Fruit fly (Drosophila melanogaster) whole organism, embryonic: Measurements from ENCODE around the gene Ets98B.

ENCODE experiments used
- Ada2b ChIP-seq: fragments of 200-800 bp; sonication (Bioruptor generic); IDR thresholded peaks from 2 replicates; pipeline ENCODE4 v1.3.6; 2022; ENCODE audit warnings: missing biosample characterization, missing genetic modification characterization
- CG10321 ChIP-seq: fragments of 200-800 bp; sonication (Bioruptor generic); IDR thresholded peaks from 2 replicates; pipeline ENCODE4 v1.3.6; 2022; ENCODE audit warnings: missing biosample characterization, missing genetic modification characterization
- CG10654 ChIP-seq: fragments of 200-800 bp; sonication (Bioruptor generic); optimal IDR thresholded peaks from 2 replicates; lab custom pipeline; 2016; ENCODE audit warnings: missing biosample characterization, missing genetic modification characterization
- CG11696 ChIP-seq: fragments of 200-800 bp; sonication (Bioruptor generic); IDR thresholded peaks from 2 replicates; pipeline ENCODE4 v1.3.6; 2022; ENCODE audit warnings: missing biosample characterization, missing genetic modification characterization
- CG1233 ChIP-seq: fragments of 200-800 bp; sonication (Bioruptor generic); optimal IDR thresholded peaks from 4 replicates; lab custom pipeline; 2018; ENCODE audit warnings: missing biosample characterization, mild to moderate bottlenecking, missing genetic modification characterization
- CG12659 ChIP-seq: fragments of 200-800 bp; sonication (Bioruptor generic); optimal IDR thresholded peaks from 3 replicates; lab custom pipeline; 2017; ENCODE audit warnings: mild to moderate bottlenecking, missing biosample characterization, missing genetic modification reagents, missing genetic modification characterization
- CG14050 ChIP-seq: fragments of 200-800 bp; sonication (Bioruptor generic); IDR thresholded peaks from 3 replicates; pipeline ENCODE4 v1.3.6; 2022; ENCODE audit warnings: missing biosample characterization, missing genetic modification characterization
- CG15073 ChIP-seq: fragments of 200-800 bp; sonication (Bioruptor generic); optimal IDR thresholded peaks from 2 replicates; lab custom pipeline; 2016; ENCODE audit warnings: missing biosample characterization, missing genetic modification characterization
- CG1529 ChIP-seq: fragments of 200-800 bp; sonication (Bioruptor generic); optimal IDR thresholded peaks from 3 replicates; lab custom pipeline; 2018; ENCODE audit warnings: missing biosample characterization, missing genetic modification characterization
- CG15696 ChIP-seq: fragments of 200-800 bp; sonication (Bioruptor generic); optimal IDR thresholded peaks from 2 replicates; lab custom pipeline; 2019; ENCODE audit warnings: missing biosample characterization, mild to moderate bottlenecking, missing genetic modification characterization, moderate library complexity
- CG17802 ChIP-seq: fragments of 200-800 bp; sonication (Bioruptor generic); optimal IDR thresholded peaks from 2 replicates; lab custom pipeline; 2018; ENCODE audit warnings: missing biosample characterization, mild to moderate bottlenecking, missing genetic modification characterization, moderate library complexity
- CG17829 ChIP-seq: fragments of 200-800 bp; optimal IDR thresholded peaks from 2 replicates; lab custom pipeline; 2019; ENCODE audit warnings: missing biosample characterization, mild to moderate bottlenecking, missing genetic modification characterization, moderate library complexity
- CG1792 ChIP-seq: fragments of 200-800 bp; sonication (Bioruptor generic); optimal IDR thresholded peaks from 2 replicates; lab custom pipeline; 2016; ENCODE audit warnings: missing biosample characterization, missing genetic modification characterization
- CG4360 ChIP-seq: fragments of 200-800 bp; sonication (Bioruptor generic); IDR thresholded peaks from 2 replicates; pipeline ENCODE4 v1.3.6; 2022; ENCODE audit warnings: missing biosample characterization, missing genetic modification characterization
- CG7271 ChIP-seq: fragments of 200-800 bp; sonication (Bioruptor generic); optimal IDR thresholded peaks from 2 replicates; lab custom pipeline; 2018; ENCODE audit warnings: missing biosample characterization, mild to moderate bottlenecking, missing genetic modification characterization, moderate library complexity
- CG8089 ChIP-seq: fragments of 200-800 bp; sonication (Bioruptor generic); optimal IDR thresholded peaks from 3 replicates; lab custom pipeline; 2016; ENCODE audit warnings: missing biosample characterization, missing genetic modification characterization
- CG8765 ChIP-seq: fragments of 200-800 bp; sonication (Bioruptor generic); IDR thresholded peaks from 2 replicates; pipeline ENCODE4 v1.3.6; 2022; ENCODE audit warnings: missing biosample characterization, missing genetic modification characterization
- CG9932 ChIP-seq: fragments of 200-800 bp; sonication (Bioruptor generic); IDR thresholded peaks from 2 replicates; pipeline ENCODE4 v1.3.6; 2022; ENCODE audit warnings: missing biosample characterization, missing genetic modification characterization
- CTCF ChIP-seq: fragments of 200-800 bp; sonication (Bioruptor generic); optimal IDR thresholded peaks from 2 replicates; lab custom pipeline; 2017; ENCODE audit warnings: missing biosample characterization, mild to moderate bottlenecking, missing genetic modification characterization, moderate library complexity
- Chrac-16 ChIP-seq: fragments of 200-800 bp; sonication (Bioruptor generic); optimal IDR thresholded peaks from 3 replicates; lab custom pipeline; 2016; ENCODE audit warnings: missing biosample characterization, missing genetic modification characterization
- Dip2 ChIP-seq: fragments of 200-800 bp; sonication (Bioruptor generic); IDR thresholded peaks from 2 replicates; pipeline ENCODE4 v1.3.6; 2022; ENCODE audit warnings: missing biosample characterization, missing genetic modification characterization
- Dll ChIP-seq: fragments of 200-800 bp; sonication (Bioruptor generic); IDR thresholded peaks from 4 replicates; pipeline ENCODE4 v1.3.6; 2022; ENCODE audit warnings: missing biosample characterization, missing genetic modification characterization; ENCODE audit not compliant: partially characterized antibody
- ERR ChIP-seq: fragments of 200-800 bp; sonication (Bioruptor generic); optimal IDR thresholded peaks from 2 replicates; lab custom pipeline; 2016; ENCODE audit warnings: missing biosample characterization, missing genetic modification characterization
- HLH4C ChIP-seq: fragments of 200-800 bp; sonication (Bioruptor generic); IDR thresholded peaks from 3 replicates; pipeline ENCODE4 v1.3.6; 2022; ENCODE audit warnings: missing biosample characterization, missing genetic modification characterization; ENCODE audit not compliant: partially characterized antibody
- MBD-R2 ChIP-seq: fragments of 200-800 bp; sonication (Bioruptor generic); IDR thresholded peaks from 2 replicates; pipeline ENCODE4 v1.3.6; 2022; ENCODE audit warnings: missing biosample characterization, missing genetic modification characterization
- Meics ChIP-seq: fragments of 200-800 bp; sonication (Bioruptor generic); optimal IDR thresholded peaks from 2 replicates; lab custom pipeline; 2017; ENCODE audit warnings: missing biosample characterization, mild to moderate bottlenecking, missing genetic modification characterization
- Nf-YC ChIP-seq: fragments of 200-800 bp; optimal IDR thresholded peaks from 3 replicates; lab custom pipeline; 2019; ENCODE audit warnings: missing biosample characterization, mild to moderate bottlenecking, missing genetic modification characterization, moderate library complexity
- PHDP ChIP-seq: fragments of 200-800 bp; sonication (Bioruptor generic); optimal IDR thresholded peaks from 3 replicates; lab custom pipeline; 2018; ENCODE audit warnings: missing biosample characterization, mild to moderate bottlenecking, missing genetic modification characterization, moderate library complexity
- Trl ChIP-seq, 3 experiments: fragments of >200 bp in 2 of 3; fragments of 200-800 bp in 1 of 3; sonication (Bioruptor generic) in 1 of 3; optimal IDR thresholded peaks; 2 replicates in 1 of 3; 3 replicates in 2 of 3; lab custom pipeline; 2016 to 2017; ENCODE audit warnings: missing biosample characterization in 1 of 3, missing genetic modification characterization in 1 of 3
- Vsx1 ChIP-seq: fragments of 200-800 bp; sonication (Bioruptor generic); optimal IDR thresholded peaks from 2 replicates; lab custom pipeline; 2017; ENCODE audit warnings: missing biosample characterization, mild to moderate bottlenecking, missing genetic modification characterization, missing genetic modification reagents
- ato ChIP-seq: fragments of 200-800 bp; sonication (Bioruptor generic); IDR thresholded peaks from 2 replicates; pipeline ENCODE4 v1.3.6; 2022; ENCODE audit warnings: missing biosample characterization, missing genetic modification characterization; ENCODE audit not compliant: partially characterized antibody
- bigmax ChIP-seq: fragments of 200-800 bp; sonication (Bioruptor generic); optimal IDR thresholded peaks from 2 replicates; lab custom pipeline; 2018; ENCODE audit warnings: missing biosample characterization, mild to moderate bottlenecking, missing genetic modification characterization
- bowl ChIP-seq: fragments of 200-800 bp; sonication (Bioruptor generic); IDR thresholded peaks from 2 replicates; pipeline ENCODE4 v1.3.6; 2022; ENCODE audit warnings: missing biosample characterization, missing genetic modification characterization
- caup ChIP-seq: fragments of 200-800 bp; sonication (Bioruptor generic); optimal IDR thresholded peaks from 3 replicates; lab custom pipeline; 2017; ENCODE audit warnings: missing biosample characterization, mild to moderate bottlenecking, missing genetic modification characterization, moderate library complexity; ENCODE audit not compliant: severe bottlenecking
- dimm ChIP-seq: fragments of 200-800 bp; sonication (Bioruptor generic); IDR thresholded peaks from 2 replicates; pipeline ENCODE4 v1.3.6; 2022; ENCODE audit warnings: missing biosample characterization, missing genetic modification characterization
- fd102C ChIP-seq: fragments of 200-800 bp; sonication (Bioruptor generic); optimal IDR thresholded peaks from 2 replicates; lab custom pipeline; 2018; ENCODE audit warnings: missing biosample characterization, mild to moderate bottlenecking, missing genetic modification characterization, moderate library complexity
- grn ChIP-seq: fragments of 200-800 bp; sonication (Bioruptor generic); optimal IDR thresholded peaks from 3 replicates; lab custom pipeline; 2017; ENCODE audit warnings: missing biosample characterization, missing genetic modification characterization
- gsb ChIP-seq: fragments of 200-800 bp; sonication (Bioruptor generic); IDR thresholded peaks from 2 replicates; pipeline ENCODE4 v1.3.6; 2022; ENCODE audit warnings: missing biosample characterization, missing genetic modification characterization
- ind ChIP-seq: fragments of 200-800 bp; sonication (Bioruptor generic); optimal IDR thresholded peaks from 3 replicates; lab custom pipeline; 2016; ENCODE audit warnings: missing biosample characterization, missing genetic modification characterization
- nerfin-2 ChIP-seq: fragments of 200-800 bp; sonication (Bioruptor generic); IDR thresholded peaks from 2 replicates; pipeline ENCODE4 v1.3.6; 2022; ENCODE audit warnings: missing biosample characterization, missing genetic modification characterization; ENCODE audit not compliant: partially characterized antibody
- onecut ChIP-seq: fragments of 200-800 bp; sonication (Bioruptor generic); IDR thresholded peaks from 2 replicates; pipeline ENCODE4 v1.3.6; 2022; ENCODE audit warnings: missing biosample characterization, missing genetic modification characterization
- psq ChIP-seq: fragments of 200-800 bp; sonication (Bioruptor generic); optimal IDR thresholded peaks from 2 replicates; lab custom pipeline; 2017; ENCODE audit warnings: missing biosample characterization, missing genetic modification characterization
- row ChIP-seq: fragments of 200-800 bp; sonication (Bioruptor generic); IDR thresholded peaks from 3 replicates; pipeline ENCODE4 v1.3.6; 2022; ENCODE audit warnings: missing biosample characterization, missing genetic modification characterization
- shn ChIP-seq: fragments of 200-800 bp; sonication (Bioruptor generic); optimal IDR thresholded peaks from 3 replicates; lab custom pipeline; 2016; ENCODE audit warnings: missing biosample characterization, missing genetic modification characterization
- slou ChIP-seq: fragments of 200-800 bp; sonication (Bioruptor generic); optimal IDR thresholded peaks from 3 replicates; lab custom pipeline; 2016; ENCODE audit warnings: missing biosample characterization, missing genetic modification characterization
- sna ChIP-seq: fragments of 200-800 bp; sonication (Bioruptor generic); IDR thresholded peaks from 2 replicates; pipeline ENCODE4 v1.3.6; 2022; ENCODE audit warnings: missing biosample characterization, missing genetic modification characterization; ENCODE audit not compliant: partially characterized antibody
- stc ChIP-seq: fragments of 200-800 bp; sonication (Bioruptor generic); IDR thresholded peaks from 2 replicates; pipeline ENCODE4 v1.3.6; 2022; ENCODE audit warnings: missing biosample characterization, missing genetic modification characterization
- tna ChIP-seq: fragments of 200-800 bp; sonication (Bioruptor generic); IDR thresholded peaks from 2 replicates; pipeline ENCODE4 v1.3.6; 2022; ENCODE audit warnings: missing biosample characterization, missing genetic modification characterization; ENCODE audit not compliant: partially characterized antibody
- tup ChIP-seq: fragments of 200-800 bp; sonication (Bioruptor generic); optimal IDR thresholded peaks from 2 replicates; lab custom pipeline; 2016; ENCODE audit warnings: missing biosample characterization, mild to moderate bottlenecking, missing genetic modification characterization, moderate library complexity
- unpg ChIP-seq: fragments of 200-800 bp; sonication (Bioruptor generic); optimal IDR thresholded peaks from 3 replicates; lab custom pipeline; 2018; ENCODE audit warnings: missing biosample characterization, mild to moderate bottlenecking, missing genetic modification characterization, moderate library complexity

Ets98B gene

DNA sequence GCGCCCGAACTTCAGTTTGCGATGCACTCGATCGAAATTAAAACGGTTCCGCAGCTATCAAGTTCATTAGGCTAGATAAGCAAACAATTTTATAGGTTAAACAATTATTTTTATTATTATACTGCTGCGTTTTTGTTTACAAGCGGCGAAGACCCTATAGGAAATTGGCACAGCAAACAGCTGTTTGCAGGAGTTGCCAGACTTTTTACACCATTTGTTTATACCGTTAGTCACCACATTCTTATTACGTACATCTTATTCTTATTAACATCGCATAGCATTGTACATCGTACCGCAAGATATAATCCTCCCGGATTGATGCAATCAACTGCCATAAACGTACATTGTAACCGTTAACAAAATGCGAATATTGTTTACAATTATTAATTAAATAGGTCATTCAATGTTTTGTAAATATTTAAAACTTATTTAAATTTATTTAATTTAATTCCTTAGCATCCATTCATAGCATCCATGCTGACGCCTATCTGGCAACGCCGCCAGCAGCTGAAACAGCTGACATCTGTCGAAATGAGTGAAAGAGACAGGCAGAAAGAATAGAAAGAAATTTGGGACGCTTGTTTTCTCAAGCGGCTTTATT, 29.7 kb upstream of the Ets98B start, which contains the start of the genes CROT and CG12877 (continued):
- TF ChIP-seq bowl (GFP tag; lab: Robert Waterston, UW) (no peak), Dll (peak; percentile 37; the same call in 2 of the 4 replicates), grn (GFP tag; lab: Kevin White, UChicago) (no peak), ind (peak; percentile 86), CG8089 (GFP tag; lab: Kevin White, UChicago) (no peak), sna (GFP tag; lab: Robert Waterston, UW) (no peak), CG4360 (GFP tag; lab: Robert Waterston, UW) (no peak), fd102C (GFP tag; lab: Kevin White, UChicago) (no peak), PHDP (peak; percentile 80), row (GFP tag; lab: Robert Waterston, UW) (peak; percentile 88), CG1233 (GFP tag; lab: Kevin White, UChicago) (peak; percentile 64), HLH4C (GFP tag; lab: Robert Waterston, UW) (no peak), gsb (GFP tag; lab: Robert Waterston, UW) (no peak), ERR (GFP tag; lab: Kevin White, UChicago) (no peak), CG17829 (tag; lab: Kevin White, UChicago) (peak; percentile 76), unpg (GFP tag; lab: Kevin White, UChicago) (peak; percentile 78), CG15073 (GFP tag; lab: Kevin White, UChicago) (peak; percentile 14), Trl (optimal IDR thresholded peaks at IDR 0.05; lab: Kevin White, UChicago) (no peak), Trl (GFP tag; optimal IDR thresholded peaks at IDR 0.05; lab: Kevin White, UChicago) (peak; percentile 45), CG14050 (GFP tag; lab: Robert Waterston, UW) (peak; percentile 42; the same call in 1 of the 3 replicates), CG10654 (GFP tag; lab: Kevin White, UChicago) (peak; percentile 72), CG8765 (peak; percentile 48; the same call in 1 of the 2 replicates), CTCF (GFP tag; lab: Kevin White, UChicago) (no peak), caup (GFP tag; lab: Kevin White, UChicago) (peak; percentile 58), Vsx1 (GFP tag; lab: Kevin White, UChicago) (peak; percentile 64), nerfin-2 (GFP tag; lab: Robert Waterston, UW) (no peak), ato (GFP tag; lab: Robert Waterston, UW) (no peak), Ada2b (peak; percentile 72), Meics (GFP tag; lab: Kevin White, UChicago) (peak; percentile 73), CG11696 (GFP tag; lab: Robert Waterston, UW) (no peak), stc (GFP tag; lab: Robert Waterston, UW) (peak; percentile 53; the same call in 1 of the 2 replicates), tna (GFP tag; lab: Robert Waterston, UW) (no peak), onecut (GFP tag; lab: Robert Waterston, UW) (peak; percentile 42), Chrac-16 (GFP tag; lab: Kevin White, UChicago) (peak; percentile 77), CG15696 (tag; lab: Kevin White, UChicago) (peak; percentile 83), CG7271 (tag; lab: Kevin White, UChicago) (no peak), CG17802 (peak; percentile 31), MBD-R2 (GFP tag; lab: Robert Waterston, UW) (peak; percentile 86), bigmax (GFP tag; lab: Kevin White, UChicago) (peak; percentile 92), psq (peak; percentile 40), dimm (GFP tag; lab: Robert Waterston, UW) (peak; percentile 29; the same call in 1 of the 2 replicates), Dip2 (GFP tag; lab: Robert Waterston, UW) (no peak), CG1792 (no peak), CG9932 (GFP tag; lab: Robert Waterston, UW) (peak; percentile 84), CG10321 (GFP tag; lab: Robert Waterston, UW) (peak; percentile 74), CG1529 (GFP tag; lab: Kevin White, UChicago) (peak; percentile 57), slou (GFP tag; lab: Kevin White, UChicago) (peak; percentile 69), shn (GFP tag; lab: Kevin White, UChicago) (peak; percentile 39), Nf-YC (peak; percentile 77), tup (peak; percentile 80), CG12659 (GFP tag; lab: Kevin White, UChicago) (peak; percentile 86)
